Worm (Caenorhabditis elegans) whole organism, midembryonic: ENCODE measurements around the gene C34C6.10.

Experiments used
- T22C8.4 ChIP-seq: fragments of 200-800 bp; sonication (Bioruptor generic); IDR thresholded peaks from 2 replicates; pipeline ENCODE4 v1.3.6; 2022; ENCODE audit warnings: missing genetic modification characterization, missing compliant biosample characterization
- cog-1 ChIP-seq: sonication (generic microtip); optimal IDR thresholded peaks from 2 replicates; lab custom pipeline; 2016; ENCODE audit warnings: missing genetic modification characterization, missing compliant biosample characterization
- flt-1 ChIP-seq: fragments of 200-800 bp; sonication (Bioruptor generic); IDR thresholded peaks from 2 replicates; pipeline ENCODE4 v1.3.6; 2022; ENCODE audit warnings: missing genetic modification characterization, missing compliant biosample characterization
- klf-2 ChIP-seq: fragments of 200-800 bp; sonication (Bioruptor generic); conservative IDR thresholded peaks from 2 replicates; pipeline ENCODE4 v1.3.6; 2022; ENCODE audit warnings: missing genetic modification reagents, missing genetic modification characterization, missing compliant biosample characterization
- med-1 ChIP-seq: sonication (generic microtip); optimal IDR thresholded peaks from 2 replicates; lab custom pipeline; 2017; ENCODE audit warnings: missing genetic modification characterization, mild to moderate bottlenecking, missing compliant biosample characterization, antibody characterized with exemption, missing genetic modification reagents; ENCODE audit not compliant: insufficient read depth
- ref-1 ChIP-seq: fragments of 200-800 bp; sonication (Bioruptor generic); conservative IDR thresholded peaks from 2 replicates; pipeline ENCODE4 v1.3.6; 2022; ENCODE audit warnings: missing genetic modification reagents, missing genetic modification characterization, missing compliant biosample characterization
- tab-1 ChIP-seq: fragments of 200-800 bp; sonication (Bioruptor generic); IDR thresholded peaks from 2 replicates; pipeline ENCODE4 v1.3.6; 2022; ENCODE audit warnings: missing genetic modification characterization, missing compliant biosample characterization
- ztf-23 ChIP-seq: fragments of 200-800 bp; sonication (Bioruptor generic); IDR thresholded peaks from 2 replicates; pipeline ENCODE4 v1.3.6; 2022; ENCODE audit warnings: missing genetic modification reagents, missing genetic modification characterization, missing compliant biosample characterization
- ztf-29 ChIP-seq: fragments of 200-800 bp; sonication (Bioruptor generic); IDR thresholded peaks from 2 replicates; pipeline ENCODE4 v1.3.6; 2022; ENCODE audit warnings: missing genetic modification reagents, missing genetic modification characterization, missing compliant biosample characterization

The C34C6.10 gene

DNA sequence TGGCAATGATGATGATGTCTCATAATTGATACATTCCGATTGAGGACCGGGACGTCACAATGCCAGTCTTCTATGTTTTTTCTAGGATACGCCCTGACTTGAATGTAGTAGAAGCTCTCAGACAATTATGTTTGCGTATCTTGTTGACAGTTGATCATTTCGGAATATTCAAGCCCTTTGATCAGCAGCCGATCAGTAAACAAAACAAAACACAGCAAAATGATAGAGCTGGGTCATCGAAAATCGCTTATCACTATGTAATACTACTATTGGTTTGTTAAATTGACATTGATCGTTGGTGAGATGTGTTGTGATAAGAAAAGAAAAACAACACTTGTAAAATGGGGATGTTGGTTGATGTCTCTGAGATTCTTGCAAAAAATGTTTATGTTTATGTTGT lies 42.6 kb upstream of the C34C6.10 start:
- no peak for TF ChIP-seq flt-1 (GFP tag; lab: Robert Waterston, UW)
- no peak for TF ChIP-seq cog-1 (tag; lab: Kevin White, UChicago)
- TF ChIP-seq T22C8.4 (GFP tag; lab: Robert Waterston, UW): no peak
- TF ChIP-seq tab-1: no peak
- no peak for TF ChIP-seq ztf-23 (GFP tag; lab: Robert Waterston, UW)
- no peak for TF ChIP-seq ztf-29 (GFP tag; lab: Robert Waterston, UW)
- TF ChIP-seq ref-1 (GFP tag; lab: Robert Waterston, UW): no peak
- no peak for TF ChIP-seq med-1 (GFP tag; lab: Kevin White, UChicago)
- TF ChIP-seq klf-2 (GFP tag; lab: Robert Waterston, UW): no peak

DNA sequence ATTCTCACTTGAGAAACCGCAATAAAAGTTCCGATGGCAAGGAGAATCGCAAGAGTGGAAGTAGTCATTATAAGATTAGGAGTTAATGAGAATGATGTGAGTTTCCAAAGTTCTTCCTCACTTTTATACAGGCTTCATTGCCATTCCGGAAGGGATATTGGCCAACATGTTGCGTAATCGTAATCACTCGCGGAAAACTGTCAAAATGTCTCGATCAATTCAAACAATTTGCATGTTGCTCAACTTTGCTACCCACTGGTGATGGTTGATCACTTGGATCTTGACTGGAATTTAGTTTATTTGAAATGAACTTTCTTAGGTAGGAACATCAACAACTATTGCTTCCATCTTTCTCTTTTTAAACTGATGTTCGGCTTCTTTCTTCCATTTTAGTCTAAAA lies 41.8 kb upstream of the C34C6.10 start, which contains the start of gene idpb-4:
TSS of gene idpb-4 (minus strand) at position 101 of the 400 bp plus-strand sequence.
- TF ChIP-seq tab-1 (no peak), flt-1 (GFP tag; lab: Robert Waterston, UW) (no peak), klf-2 (GFP tag; lab: Robert Waterston, UW) (no peak), ref-1 (GFP tag; lab: Robert Waterston, UW) (no peak), T22C8.4 (GFP tag; lab: Robert Waterston, UW) (no peak), med-1 (GFP tag; lab: Kevin White, UChicago) (no peak), ztf-29 (GFP tag; lab: Robert Waterston, UW) (no peak), ztf-23 (GFP tag; lab: Robert Waterston, UW) (no peak), cog-1 (tag; lab: Kevin White, UChicago) (no peak)

DNA sequence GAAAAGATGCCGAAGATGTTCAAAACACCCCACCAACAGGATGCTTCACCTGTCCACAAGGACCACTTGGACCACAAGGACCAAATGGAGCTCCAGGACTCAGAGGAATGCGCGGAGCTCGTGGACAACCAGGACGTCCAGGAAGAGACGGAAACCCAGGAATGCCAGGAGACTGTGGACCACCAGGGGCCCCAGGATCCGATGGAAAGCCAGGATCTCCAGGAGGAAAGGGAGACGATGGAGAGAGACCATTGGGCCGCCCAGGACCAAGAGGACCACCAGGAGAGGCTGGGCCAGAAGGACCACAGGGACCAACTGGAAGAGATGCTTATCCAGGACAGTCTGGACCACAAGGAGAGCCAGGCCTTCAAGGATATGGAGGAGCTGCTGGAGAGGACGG lies 37.9 kb upstream of the C34C6.10 start:
- TF ChIP-seq tab-1 (no peak), T22C8.4 (GFP tag; lab: Robert Waterston, UW) (no peak), cog-1 (tag; lab: Kevin White, UChicago) (no peak), ref-1 (GFP tag; lab: Robert Waterston, UW) (no peak), klf-2 (GFP tag; lab: Robert Waterston, UW) (no peak), med-1 (GFP tag; lab: Kevin White, UChicago) (no peak), flt-1 (GFP tag; lab: Robert Waterston, UW) (no peak), ztf-23 (GFP tag; lab: Robert Waterston, UW) (no peak)

DNA sequence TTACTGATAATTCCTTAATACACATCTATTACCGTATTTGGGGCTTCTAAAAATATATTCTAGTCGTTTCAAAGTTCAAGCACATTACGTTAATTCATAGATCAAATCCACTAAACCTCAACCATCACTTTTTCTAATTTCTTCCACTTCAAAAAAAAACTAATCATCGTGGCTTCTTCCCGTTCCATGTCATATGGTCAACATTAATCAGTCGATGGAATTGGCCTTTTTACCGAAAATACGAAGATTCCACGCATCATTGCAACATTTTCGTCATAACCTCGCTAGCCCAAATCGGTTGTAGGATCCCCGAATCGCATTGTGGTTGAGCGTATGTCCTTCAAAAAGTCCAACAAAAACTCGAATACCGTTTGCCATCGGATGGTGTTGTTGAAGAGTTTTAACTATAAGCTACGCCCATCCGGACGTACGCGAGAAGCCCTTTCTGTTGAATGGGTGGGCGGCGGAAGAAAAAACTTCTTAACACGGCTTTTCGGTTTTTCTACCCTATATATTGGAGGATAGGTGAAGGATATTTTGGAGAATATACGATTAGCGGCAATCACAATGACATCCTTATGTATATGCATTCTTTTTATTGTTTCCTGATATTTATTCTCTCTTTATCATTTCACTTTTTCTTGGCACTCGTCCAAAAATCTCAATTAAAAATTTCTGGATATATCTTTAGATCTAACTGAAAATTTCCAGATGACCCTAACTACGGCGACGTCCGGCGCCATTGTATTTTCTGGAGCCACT lies 36.8 kb upstream of the C34C6.10 start, which contains the start of gene rol-6:
TSS of gene rol-6 (plus strand) at position 712 of the 762 bp plus-strand sequence.
- TF ChIP-seq ztf-29 (GFP tag; lab: Robert Waterston, UW) (no peak), tab-1 (no peak), cog-1 (tag; lab: Kevin White, UChicago) (no peak), klf-2 (GFP tag; lab: Robert Waterston, UW) (no peak), T22C8.4 (GFP tag; lab: Robert Waterston, UW) (no peak), ref-1 (GFP tag; lab: Robert Waterston, UW) (no peak), ztf-23 (GFP tag; lab: Robert Waterston, UW) (no peak), flt-1 (GFP tag; lab: Robert Waterston, UW) (no peak), med-1 (GFP tag; lab: Kevin White, UChicago) (no peak)

DNA sequence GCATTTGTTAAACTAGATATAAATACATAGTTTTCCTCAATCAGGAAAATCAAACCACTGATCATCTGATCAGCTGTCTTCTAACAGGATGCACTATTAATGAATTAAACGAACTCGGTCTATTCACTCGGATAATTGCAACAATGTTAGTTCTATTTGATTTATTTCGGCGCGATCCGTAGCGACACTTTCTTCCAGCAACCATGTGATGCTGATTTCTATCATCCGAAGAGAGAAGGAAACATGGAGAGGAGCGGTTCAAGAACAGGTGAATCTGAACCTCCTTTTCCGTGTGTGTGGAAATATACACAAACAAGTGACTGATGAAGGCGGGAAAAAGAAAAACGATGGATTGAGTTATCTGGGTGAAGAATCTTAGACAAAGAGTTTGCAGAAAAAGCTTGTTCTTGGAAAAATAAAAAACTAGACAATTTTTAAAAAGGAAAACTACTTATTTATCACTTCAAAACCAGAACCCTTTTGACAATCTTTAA lies 36.1 kb upstream of the C34C6.10 start:
- no peak for TF ChIP-seq klf-2 (GFP tag; lab: Robert Waterston, UW)
- TF ChIP-seq tab-1: no peak
- no peak for TF ChIP-seq cog-1 (tag; lab: Kevin White, UChicago)
- TF ChIP-seq ztf-23 (GFP tag; lab: Robert Waterston, UW): no peak
- no peak for TF ChIP-seq ref-1 (GFP tag; lab: Robert Waterston, UW)
- TF ChIP-seq ztf-29 (GFP tag; lab: Robert Waterston, UW): no peak
- no peak for TF ChIP-seq med-1 (GFP tag; lab: Kevin White, UChicago)
- no peak for TF ChIP-seq flt-1 (GFP tag; lab: Robert Waterston, UW)
- no peak for TF ChIP-seq T22C8.4 (GFP tag; lab: Robert Waterston, UW)

DNA sequence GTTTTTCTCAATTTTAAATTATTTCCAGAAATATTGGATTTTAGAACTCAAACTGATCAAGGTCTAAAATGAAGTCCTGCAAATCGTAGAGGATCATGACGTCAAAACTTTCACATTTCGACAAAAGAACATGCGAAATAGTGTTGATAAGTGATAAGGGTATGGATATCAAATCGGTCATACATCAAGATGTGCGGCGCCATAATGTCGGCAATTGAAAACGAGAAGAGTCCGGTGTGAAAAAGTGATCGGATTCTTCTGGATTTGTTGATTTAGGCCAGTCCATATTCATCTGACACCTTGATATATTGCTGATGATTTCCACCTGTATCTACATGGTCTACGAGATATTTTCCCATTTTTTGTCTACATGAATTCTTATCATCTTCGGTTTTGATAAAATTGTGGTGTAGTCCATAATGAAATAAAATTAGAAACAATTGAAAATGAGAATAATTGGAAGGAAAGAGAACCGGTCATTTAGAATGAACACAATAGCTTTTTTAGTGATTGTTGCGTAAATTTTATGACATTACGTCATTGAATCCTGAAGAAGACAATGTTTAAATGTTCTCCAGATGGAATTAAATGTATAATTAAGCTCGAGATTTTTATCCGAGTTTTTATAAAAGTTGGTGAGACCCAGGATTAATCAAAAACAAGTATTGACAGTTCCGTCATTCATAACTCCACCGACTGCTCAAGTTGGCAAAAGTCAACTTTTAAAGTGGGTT lies 35.4 kb upstream of the C34C6.10 start:
- TF ChIP-seq ztf-29 (GFP tag; lab: Robert Waterston, UW) (no peak), ztf-23 (GFP tag; lab: Robert Waterston, UW) (no peak), T22C8.4 (GFP tag; lab: Robert Waterston, UW) (no peak), cog-1 (tag; lab: Kevin White, UChicago) (no peak), med-1 (GFP tag; lab: Kevin White, UChicago) (no peak), klf-2 (GFP tag; lab: Robert Waterston, UW) (no peak), flt-1 (GFP tag; lab: Robert Waterston, UW) (no peak), ref-1 (GFP tag; lab: Robert Waterston, UW) (no peak), tab-1 (no peak)

DNA sequence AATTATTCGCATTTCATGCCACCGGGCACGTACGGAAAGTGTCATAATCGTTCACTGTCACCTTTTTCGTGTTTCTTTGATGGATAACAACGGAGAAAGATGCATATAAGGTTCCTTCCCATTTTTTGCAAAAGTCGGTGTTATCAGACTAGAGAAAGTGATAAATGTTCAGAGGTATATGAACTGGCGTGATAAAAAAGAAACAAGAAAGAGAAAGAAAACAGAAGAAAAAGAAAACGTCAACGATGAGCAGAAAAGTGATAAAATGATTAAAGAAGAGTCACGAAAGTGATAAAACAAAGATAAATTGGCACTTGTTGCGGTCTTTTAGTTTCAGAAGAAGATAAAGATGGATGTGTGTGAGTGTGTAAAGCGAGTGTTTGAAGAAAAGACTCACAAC lies 34.6 kb upstream of the C34C6.10 start:
- no peak for TF ChIP-seq cog-1 (tag; lab: Kevin White, UChicago)

DNA sequence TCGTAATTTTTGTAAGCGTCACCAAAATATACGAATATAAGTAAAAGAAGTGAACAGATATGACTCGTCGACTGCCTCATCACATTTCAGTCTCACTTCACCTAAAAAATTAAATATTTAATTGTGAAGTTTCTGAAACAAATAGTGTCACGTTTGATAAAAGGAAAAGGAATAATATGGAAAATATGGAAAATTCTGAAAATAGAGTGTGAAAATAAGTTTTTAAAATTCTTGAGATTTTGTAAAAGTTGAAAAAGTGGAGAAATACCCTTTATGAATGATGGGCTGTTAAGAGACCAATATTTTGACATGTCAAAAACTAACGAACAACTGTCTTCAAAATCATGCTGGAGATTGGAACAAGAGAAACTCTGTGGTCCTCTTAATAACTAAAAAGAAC lies 31.0 kb upstream of the C34C6.10 start, which contains the start of gene T01B7.9:
TSS of gene T01B7.9 (minus strand) at position 101 of the 400 bp plus-strand sequence.
- TF ChIP-seq klf-2 (GFP tag; lab: Robert Waterston, UW): no peak
- TF ChIP-seq ztf-23 (GFP tag; lab: Robert Waterston, UW): no peak
- TF ChIP-seq tab-1: no peak
- no peak for TF ChIP-seq ztf-29 (GFP tag; lab: Robert Waterston, UW)
- no peak for TF ChIP-seq ref-1 (GFP tag; lab: Robert Waterston, UW)
- no peak for TF ChIP-seq cog-1 (tag; lab: Kevin White, UChicago)
- TF ChIP-seq med-1 (GFP tag; lab: Kevin White, UChicago): no peak
- no peak for TF ChIP-seq T22C8.4 (GFP tag; lab: Robert Waterston, UW)
- no peak for TF ChIP-seq flt-1 (GFP tag; lab: Robert Waterston, UW)
